Worm (Caenorhabditis elegans) whole organism, young adult: ENCODE measurements around the gene ltd-1.

Experiments used
- B0336.3 ChIP-seq: fragments of 200-800 bp; sonication (Bioruptor generic); IDR thresholded peaks from 2 replicates; pipeline ENCODE4 v1.3.6; 2022; ENCODE audit warnings: missing genetic modification characterization, missing compliant biosample characterization
- C17E4.6 ChIP-seq: fragments of 200-800 bp; sonication (Bioruptor generic); IDR thresholded peaks from 2 replicates; pipeline ENCODE4 v1.3.6; 2022; ENCODE audit warnings: missing genetic modification reagents, missing genetic modification characterization, missing compliant biosample characterization
- F10E7.11 ChIP-seq: sonication (generic microtip); optimal IDR thresholded peaks from 2 replicates; lab custom pipeline; 2017; ENCODE audit warnings: mild to moderate bottlenecking, missing genetic modification characterization, moderate library complexity, missing compliant biosample characterization
- F39B2.1 ChIP-seq: fragments of 200-800 bp; sonication (Bioruptor generic); IDR thresholded peaks from 2 replicates; pipeline ENCODE4 v1.3.6; 2022; ENCODE audit warnings: missing genetic modification reagents, missing genetic modification characterization, missing compliant biosample characterization
- F49E8.2 ChIP-seq: sonication (generic microtip); optimal IDR thresholded peaks from 3 replicates; lab custom pipeline; 2017; ENCODE audit warnings: missing genetic modification characterization, mild to moderate bottlenecking, missing compliant biosample characterization, antibody characterized with exemption, moderate library complexity; ENCODE audit not compliant: insufficient read depth
- F55B11.4 ChIP-seq: sonication (generic microtip); optimal IDR thresholded peaks from 2 replicates; lab custom pipeline; 2016; ENCODE audit warnings: missing compliant biosample characterization, missing genetic modification characterization, borderline replicate concordance; ENCODE audit not compliant: insufficient read depth
- K11D2.4 ChIP-seq: fragments of 200-800 bp; sonication (Bioruptor generic); IDR thresholded peaks from 2 replicates; pipeline ENCODE4 v1.3.6; 2022; ENCODE audit warnings: missing genetic modification reagents, missing genetic modification characterization, missing compliant biosample characterization
- T07F8.4 ChIP-seq: sonication (generic microtip); optimal IDR thresholded peaks from 2 replicates; lab custom pipeline; 2016; ENCODE audit warnings: mild to moderate bottlenecking, missing genetic modification characterization, moderate library complexity, missing compliant biosample characterization
- Y53G8AR.9 ChIP-seq: fragments of 200-800 bp; sonication (Bioruptor generic); conservative IDR thresholded peaks from 2 replicates; pipeline ENCODE4 v1.3.6; 2022; ENCODE audit warnings: missing genetic modification reagents, missing genetic modification characterization, missing compliant biosample characterization
- Y79H2A.3 ChIP-seq: fragments of 200-800 bp; sonication (Bioruptor generic); conservative IDR thresholded peaks from 2 replicates; pipeline ENCODE4 v1.3.6; 2022; ENCODE audit warnings: missing genetic modification reagents, missing genetic modification characterization, missing compliant biosample characterization
- ZK185.1 ChIP-seq: sonication (generic microtip); optimal IDR thresholded peaks from 2 replicates; lab custom pipeline; 2016; ENCODE audit warnings: mild to moderate bottlenecking, missing genetic modification characterization, missing compliant biosample characterization; ENCODE audit not compliant: poor library complexity, severe bottlenecking
- ccch-3 ChIP-seq: fragments of 200-800 bp; sonication (Bioruptor generic); optimal IDR thresholded peaks from 2 replicates; lab custom pipeline; 2018; ENCODE audit warnings: mild to moderate bottlenecking, missing genetic modification characterization, missing compliant biosample characterization
- ceh-100 ChIP-seq: fragments of 200-800 bp; sonication (Bioruptor generic); IDR thresholded peaks from 2 replicates; pipeline ENCODE4 v1.3.6; 2022; ENCODE audit warnings: missing genetic modification reagents, missing genetic modification characterization, missing compliant biosample characterization
- ceh-27 ChIP-seq: fragments of 200-800 bp; sonication (Bioruptor generic); optimal IDR thresholded peaks from 2 replicates; lab custom pipeline; 2018; ENCODE audit warnings: mild to moderate bottlenecking, missing genetic modification characterization, moderate library complexity, missing compliant biosample characterization
- ceh-91 ChIP-seq: fragments of 200-800 bp; sonication (Bioruptor generic); IDR thresholded peaks from 2 replicates; pipeline ENCODE4 v1.3.6; 2022; ENCODE audit warnings: missing genetic modification reagents, missing genetic modification characterization, missing compliant biosample characterization
- chd-7 ChIP-seq: sonication (generic microtip); optimal IDR thresholded peaks from 2 replicates; lab custom pipeline; 2016; ENCODE audit warnings: mild to moderate bottlenecking, missing genetic modification characterization, moderate library complexity, missing compliant biosample characterization
- die-1 ChIP-seq: sonication (generic microtip); optimal IDR thresholded peaks from 2 replicates; lab custom pipeline; 2016; ENCODE audit warnings: missing genotype, mild to moderate bottlenecking, missing genetic modification characterization, missing compliant biosample characterization
- dpl-1 ChIP-seq: fragments of 150-350 bp; optimal IDR thresholded peaks from 2 replicates; lab custom pipeline; 2014; ENCODE audit warnings: missing biosample characterization, missing genetic modification reagents, missing genetic modification characterization
- egl-18 ChIP-seq: fragments of 200-800 bp; sonication (Bioruptor generic); IDR thresholded peaks from 2 replicates; pipeline ENCODE4 v1.3.6; 2022; ENCODE audit warnings: missing genetic modification reagents, missing genetic modification characterization, missing compliant biosample characterization
- ets-4 ChIP-seq: fragments of 200-800 bp; sonication (Bioruptor generic); optimal IDR thresholded peaks from 2 replicates; lab custom pipeline; 2018; ENCODE audit warnings: mild to moderate bottlenecking, missing genetic modification characterization, missing compliant biosample characterization
- let-526 ChIP-seq: fragments of 200-800 bp; sonication (Bioruptor generic); IDR thresholded peaks from 2 replicates; pipeline ENCODE4 v1.3.6; 2022; ENCODE audit warnings: missing genetic modification reagents, missing genetic modification characterization, missing compliant biosample characterization
- let-607 ChIP-seq, 2 experiments: fragments of 200-800 bp in 1 of 2; sonication (Bioruptor generic) in 1 of 2; sonication (generic microtip) in 1 of 2; optimal IDR thresholded peaks; 2 replicates each; lab custom pipeline; 2016 to 2018; ENCODE audit warnings: mild to moderate bottlenecking in 2 of 2, missing compliant biosample characterization in 2 of 2, missing genetic modification characterization in 2 of 2, moderate library complexity in 2 of 2, missing genotype in 1 of 2
- lin-40 ChIP-seq: sonication (generic microtip); optimal IDR thresholded peaks from 2 replicates; lab custom pipeline; 2016; ENCODE audit warnings: missing genetic modification characterization, mild to moderate bottlenecking, missing compliant biosample characterization, missing genotype, missing genetic modification reagents
- lsl-1 ChIP-seq: fragments of 200-800 bp; sonication (Bioruptor generic); optimal IDR thresholded peaks from 2 replicates; lab custom pipeline; 2018; ENCODE audit warnings: mild to moderate bottlenecking, missing genetic modification characterization, moderate library complexity, missing compliant biosample characterization
- lsy-27 ChIP-seq: sonication (generic microtip); optimal IDR thresholded peaks from 2 replicates; lab custom pipeline; 2017; ENCODE audit warnings: missing genetic modification characterization, mild to moderate bottlenecking, missing compliant biosample characterization, antibody characterized with exemption, missing genotype, borderline replicate concordance; ENCODE audit not compliant: insufficient read depth
- madf-10 ChIP-seq: sonication (generic microtip); optimal IDR thresholded peaks from 2 replicates; lab custom pipeline; 2016; ENCODE audit warnings: mild to moderate bottlenecking, missing genetic modification characterization, missing compliant biosample characterization
- madf-6 ChIP-seq: fragments of 200-800 bp; sonication (Bioruptor generic); IDR thresholded peaks from 2 replicates; pipeline ENCODE4 v1.3.6; 2022; ENCODE audit warnings: missing genetic modification reagents, missing genetic modification characterization, missing compliant biosample characterization
- mes-4 ChIP-seq: sonication (generic microtip); optimal IDR thresholded peaks from 2 replicates; lab custom pipeline; 2016; ENCODE audit warnings: missing genotype, missing genetic modification characterization, missing compliant biosample characterization
- nfya-1 ChIP-seq: sonication (generic microtip); optimal IDR thresholded peaks from 2 replicates; lab custom pipeline; 2017; ENCODE audit warnings: antibody characterized with exemption, missing compliant biosample characterization, missing genetic modification characterization, borderline replicate concordance; ENCODE audit not compliant: insufficient read depth
- nhr-80 ChIP-seq: sonication (generic microtip); optimal IDR thresholded peaks from 2 replicates; lab custom pipeline; 2016; ENCODE audit warnings: missing genetic modification characterization, missing compliant biosample characterization
- nhr-90 ChIP-seq: sonication (generic microtip); optimal IDR thresholded peaks from 2 replicates; lab custom pipeline; 2016; ENCODE audit warnings: missing genotype, mild to moderate bottlenecking, missing genetic modification characterization, missing compliant biosample characterization
- repo-1 ChIP-seq: sonication (generic microtip); optimal IDR thresholded peaks from 2 replicates; lab custom pipeline; 2017; ENCODE audit warnings: mild to moderate bottlenecking, missing genetic modification characterization, missing compliant biosample characterization
- sdz-38 ChIP-seq: sonication (generic microtip); optimal IDR thresholded peaks from 2 replicates; lab custom pipeline; 2016; ENCODE audit warnings: missing genotype, missing genetic modification characterization, missing compliant biosample characterization
- sea-2 ChIP-seq: fragments of 200-800 bp; sonication (Bioruptor generic); IDR thresholded peaks from 2 replicates; pipeline ENCODE4 v1.3.6; 2022; ENCODE audit warnings: missing genetic modification characterization, missing compliant biosample characterization
- snpc-4 ChIP-seq, 5 experiments: fragments of 150-350 bp in 1 of 5; sonication (generic microtip) in 4 of 5; optimal IDR thresholded peaks; 2 replicates each; lab custom pipeline; 2014 to 2018; ENCODE audit warnings: missing genetic modification characterization in 5 of 5, missing biosample characterization in 3 of 5, antibody characterized with exemption in 2 of 5, mild to moderate bottlenecking in 2 of 5, missing compliant biosample characterization in 2 of 5, missing genotype in 2 of 5, moderate library complexity in 2 of 5, missing genetic modification reagents in 1 of 5
- tbp1 ChIP-seq: fragments of 200-800 bp; sonication (Bioruptor generic); optimal IDR thresholded peaks from 2 replicates; lab custom pipeline; 2018; ENCODE audit warnings: mild to moderate bottlenecking, missing genetic modification characterization, missing compliant biosample characterization
- zfh-2 ChIP-seq: fragments of 200-800 bp; sonication (Bioruptor generic); conservative IDR thresholded peaks from 2 replicates; pipeline ENCODE4 v1.3.6; 2022; ENCODE audit warnings: missing genetic modification reagents, missing genetic modification characterization, missing compliant biosample characterization
- ztf-18 ChIP-seq: sonication (generic microtip); optimal IDR thresholded peaks from 2 replicates; lab custom pipeline; 2016; ENCODE audit warnings: missing genotype, mild to moderate bottlenecking, missing genetic modification characterization, missing compliant biosample characterization
- ztf-22 ChIP-seq: fragments of 200-800 bp; sonication (Bioruptor generic); optimal IDR thresholded peaks from 2 replicates; lab custom pipeline; 2018; ENCODE audit warnings: mild to moderate bottlenecking, missing genetic modification characterization, moderate library complexity, missing compliant biosample characterization
- ztf-25 ChIP-seq: fragments of 200-800 bp; sonication (Bioruptor generic); IDR thresholded peaks from 2 replicates; pipeline ENCODE4 v1.3.6; 2022; ENCODE audit warnings: missing genetic modification reagents, missing genetic modification characterization, missing compliant biosample characterization
- ztf-3 ChIP-seq: fragments of 200-800 bp; sonication (Bioruptor generic); optimal IDR thresholded peaks from 2 replicates; lab custom pipeline; 2018; ENCODE audit warnings: mild to moderate bottlenecking, missing genetic modification characterization, missing compliant biosample characterization

Gene ltd-1

DNA sequence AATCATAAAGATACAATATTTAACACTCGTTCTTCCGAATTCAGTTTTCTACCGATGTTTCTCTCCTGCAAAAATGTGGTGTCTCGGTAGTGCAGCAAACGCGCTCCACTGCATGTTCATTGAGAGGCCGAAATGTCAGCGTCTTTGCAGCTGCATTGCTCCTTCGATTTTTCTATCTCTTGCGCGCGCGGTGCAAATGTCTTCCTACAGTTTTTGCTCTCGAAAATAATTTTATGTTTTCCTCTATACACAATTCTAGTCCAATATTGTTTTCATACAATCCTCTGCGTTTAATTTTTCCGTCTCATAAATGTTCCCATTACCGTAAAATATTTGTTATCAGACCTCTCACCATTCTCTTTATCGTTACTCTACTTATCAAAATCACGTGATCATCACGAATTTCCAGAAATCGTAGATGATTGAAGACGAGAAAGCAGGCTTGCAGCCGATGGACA, 30.2 kb downstream of the ltd-1 start, which contains the start of gene ufd-2 (continued):
- TF ChIP-seq F39B2.1 (GFP tag; lab: Robert Waterston, UW) = no peak
- no peak for TF ChIP-seq snpc-4 (GFP tag; optimal IDR thresholded peaks at IDR 0.05; lab: Kevin White, UChicago)
- TF ChIP-seq snpc-4 (tag; optimal IDR thresholded peaks at IDR 0.05; lab: Kevin White, UChicago) = peak in 2 of 4 experiments; percentile 22 to 25
- TF ChIP-seq ztf-18 (tag; lab: Kevin White, UChicago) = peak; percentile 80
- TF ChIP-seq lsl-1 (GFP tag; lab: Kevin White, UChicago) = peak; percentile 64
- no peak for TF ChIP-seq ztf-25
- peak in 1 of 2 experiments; percentile 17 for TF ChIP-seq let-607 (tag; optimal IDR thresholded peaks at IDR 0.05; lab: Kevin White, UChicago)

DNA sequence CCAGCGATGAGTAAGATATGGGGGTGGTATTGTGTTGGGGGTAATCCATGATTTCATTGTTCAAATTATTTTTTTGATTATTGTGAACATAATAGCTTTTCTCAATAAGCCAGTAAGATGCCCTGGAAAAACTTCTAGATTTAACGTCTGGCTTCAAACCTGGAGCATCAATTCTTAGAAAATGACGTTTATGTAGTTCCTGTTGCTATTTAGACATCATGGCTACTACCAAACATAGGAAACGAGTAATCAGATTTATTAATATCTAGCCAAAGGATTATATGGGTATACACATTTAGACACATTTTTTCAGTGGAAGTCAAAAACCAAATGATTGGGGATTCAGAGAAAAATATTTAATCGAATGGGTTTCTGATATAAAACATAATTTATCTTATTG, 33.0 kb downstream of the ltd-1 start:
- TF ChIP-seq madf-10 (tag; lab: Kevin White, UChicago) (no peak), sdz-38 (tag; lab: Kevin White, UChicago) (no peak), ccch-3 (GFP tag; lab: Kevin White, UChicago) (no peak), egl-18 (GFP tag; lab: Robert Waterston, UW) (no peak), ztf-3 (no peak), ceh-100 (GFP tag; lab: Robert Waterston, UW) (no peak), ZK185.1 (tag; lab: Kevin White, UChicago) (no peak), lsy-27 (tag; lab: Kevin White, UChicago) (no peak), dpl-1 (GFP tag; lab: Kevin White, UChicago) (no peak), Y53G8AR.9 (GFP tag; lab: Robert Waterston, UW) (no peak), snpc-4 (GFP tag; optimal IDR thresholded peaks at IDR 0.05; lab: Kevin White, UChicago) (no peak), snpc-4 (tag; optimal IDR thresholded peaks at IDR 0.05; lab: Kevin White, UChicago) (no peak), repo-1 (tag; lab: Kevin White, UChicago) (no peak), ets-4 (GFP tag; lab: Kevin White, UChicago) (no peak), T07F8.4 (tag; lab: Kevin White, UChicago) (no peak), nhr-90 (no peak), F10E7.11 (tag; lab: Kevin White, UChicago) (no peak), chd-7 (tag; lab: Kevin White, UChicago) (no peak), ceh-27 (GFP tag; lab: Kevin White, UChicago) (no peak)

DNA sequence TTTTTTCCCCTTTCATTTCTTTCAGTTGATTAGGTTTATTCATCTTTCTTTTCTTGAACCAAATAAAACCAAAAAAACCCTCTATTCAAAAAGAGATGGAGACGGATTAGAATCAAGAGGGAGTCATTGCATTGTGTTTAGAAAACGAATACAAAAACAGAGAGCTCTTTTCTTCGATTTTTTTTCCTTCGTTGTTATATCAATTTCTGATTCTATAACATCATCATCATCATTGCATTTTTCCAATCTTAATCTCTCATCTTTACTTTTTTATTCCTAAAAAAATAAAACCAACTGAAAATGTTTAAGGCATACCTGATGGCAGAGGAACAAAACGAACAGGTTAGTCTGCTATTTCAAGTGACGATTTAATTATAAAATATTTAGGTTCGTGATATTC, 33.8 kb downstream of the ltd-1 start, which contains the start of gene T05H10.8:
T05H10.8 (plus strand) TSS at position 301 of the 400 bp plus-strand sequence.
- TF ChIP-seq F49E8.2 (tag; lab: Kevin White, UChicago) (no peak), snpc-4 (GFP tag; optimal IDR thresholded peaks at IDR 0.05; lab: Kevin White, UChicago) (no peak), snpc-4 (tag; optimal IDR thresholded peaks at IDR 0.05; lab: Kevin White, UChicago) (no peak), T07F8.4 (tag; lab: Kevin White, UChicago) (no peak), nfya-1 (tag; lab: Kevin White, UChicago) (no peak), C17E4.6 (GFP tag; lab: Robert Waterston, UW) (no peak), lin-40 (tag; lab: Kevin White, UChicago) (no peak), F55B11.4 (tag; lab: Kevin White, UChicago) (no peak)

- TF ChIP-seq zfh-2 (GFP tag; lab: Robert Waterston, UW) = no peak
- no peak for TF ChIP-seq sea-2 (GFP tag; lab: Robert Waterston, UW)
- no peak for TF ChIP-seq B0336.3
- TF ChIP-seq mes-4 (tag; lab: Kevin White, UChicago) = no peak
- TF ChIP-seq dpl-1 (GFP tag; lab: Kevin White, UChicago) = no peak
- TF ChIP-seq let-607 (tag; optimal IDR thresholded peaks at IDR 0.05; lab: Kevin White, UChicago) = no peak
- TF ChIP-seq tbp1 (GFP tag; lab: Kevin White, UChicago) = no peak
- TF ChIP-seq K11D2.4 (GFP tag; lab: Robert Waterston, UW) = no peak
- TF ChIP-seq die-1 (tag; lab: Kevin White, UChicago) = no peak
- no peak for TF ChIP-seq let-526
- TF ChIP-seq ztf-3 = no peak
- no peak for TF ChIP-seq ZK185.1 (tag; lab: Kevin White, UChicago)
- TF ChIP-seq lin-40 (tag; lab: Kevin White, UChicago) = no peak
- TF ChIP-seq nhr-80 (tag; lab: Kevin White, UChicago) = no peak
- no peak for TF ChIP-seq ztf-22
- TF ChIP-seq madf-6 = no peak
- no peak for TF ChIP-seq Y79H2A.3
- no peak for TF ChIP-seq ceh-91 (GFP tag; lab: Robert Waterston, UW)
Observed at ce11 chrII:8057911-8058310, 34.6 kb downstream of the ltd-1 start.
